Worm (Caenorhabditis elegans) whole organism, L4 larva: ENCODE data around the gene T10B9.9.

ENCODE experiments used
- nhr-76 ChIP-seq: fragments of 150-350 bp; optimal IDR thresholded peaks from 2 replicates; lab custom pipeline; 2014; ENCODE audit warnings: missing biosample characterization, missing genetic modification characterization
- pqm-1 ChIP-seq: sonication (generic microtip); optimal IDR thresholded peaks from 2 replicates; lab custom pipeline; 2017; ENCODE audit warnings: missing biosample characterization, missing genetic modification characterization
- saeg-2 ChIP-seq: fragments of 200-800 bp; sonication (Bioruptor generic); IDR thresholded peaks from 2 replicates; pipeline ENCODE4 v1.3.6; 2022; ENCODE audit warnings: missing genetic modification reagents, missing genetic modification characterization, missing compliant biosample characterization

ce11 chrII:9759382-9759781 lies 16.3 kb downstream of the T10B9.9 start:
- TF ChIP-seq pqm-1 (no peak), nhr-76 (tag; lab: Kevin White, UChicago) (no peak), saeg-2 (GFP tag; lab: Robert Waterston, UW) (no peak)
